Worm (Caenorhabditis elegans): ENCODE measurements around the gene F42F12.14.

F42F12.14 gene

ce11 chrX:12341338-12341737, 7.1 kb upstream of the F42F12.14 start, which contains the start of gene zig-2:
Gene zig-2, minus strand, starts transcription at chrX:12341438.
- no peak for TF ChIP-seq R02D3.7 (tag; optimal IDR thresholded peaks at IDR 0.05)
- TF ChIP-seq nhr-11 (tag; optimal IDR thresholded peaks at IDR 0.05): no peak
- no peak for TF ChIP-seq lin-13 (GFP tag; optimal IDR thresholded peaks at IDR 0.05)
- no peak for TF ChIP-seq unc-62 (GFP tag; optimal IDR thresholded peaks at IDR 0.05)
- TF ChIP-seq alr-1 (tag; optimal IDR thresholded peaks at IDR 0.05): no peak
- no peak for TF ChIP-seq unc-39 (tag; optimal IDR thresholded peaks at IDR 0.05)
- no peak for TF ChIP-seq F13H6.1 (tag; optimal IDR thresholded peaks at IDR 0.05)
- no peak for TF ChIP-seq lin-39 (tag; optimal IDR thresholded peaks at IDR 0.05)
- TF ChIP-seq mab-5 (tag; optimal IDR thresholded peaks at IDR 0.05): no peak
- no peak for TF ChIP-seq mbf-1 (tag; optimal IDR thresholded peaks at IDR 0.05)
- TF ChIP-seq nhr-10 (tag; optimal IDR thresholded peaks at IDR 0.05): no peak
- no peak for TF ChIP-seq snpc-4 (tag; optimal IDR thresholded peaks at IDR 0.05)
- TF ChIP-seq dmd-4 (tag; optimal IDR thresholded peaks at IDR 0.05): no peak
- TF ChIP-seq nhr-237 (tag; optimal IDR thresholded peaks at IDR 0.05): no peak
- TF ChIP-seq blmp-1 (tag; optimal IDR thresholded peaks at IDR 0.05; ENCODE audit: insufficient read depth): no peak
- no peak for TF ChIP-seq nhr-25 (tag; optimal IDR thresholded peaks at IDR 0.05)
- no peak for TF ChIP-seq elt-1 (tag; optimal IDR thresholded peaks at IDR 0.05)
- no peak for TF ChIP-seq nhr-6 (tag; optimal IDR thresholded peaks at IDR 0.05)
- TF ChIP-seq C34F6.9 (tag; optimal IDR thresholded peaks at IDR 0.05): no peak
- TF ChIP-seq lin-11 (tag; optimal IDR thresholded peaks at IDR 0.05): no peak

- TF ChIP-seq zag-1 (tag; optimal IDR thresholded peaks at IDR 0.05) (no peak), nhr-129 (tag; optimal IDR thresholded peaks at IDR 0.05) (no peak), sma-9 (GFP tag; optimal IDR thresholded peaks at IDR 0.05) (no peak), sma-9 (tag; optimal IDR thresholded peaks at IDR 0.05) (no peak), dmd-4 (tag; optimal IDR thresholded peaks at IDR 0.05) (no peak), fos-1 (tag; optimal IDR thresholded peaks at IDR 0.05) (no peak), nhr-21 (tag; optimal IDR thresholded peaks at IDR 0.05) (no peak), nhr-23 (tag; optimal IDR thresholded peaks at IDR 0.05) (no peak), Y55F3AM.14 (GFP tag; optimal IDR thresholded peaks at IDR 0.05) (no peak), C34F6.9 (tag; optimal IDR thresholded peaks at IDR 0.05) (no peak), lsy-2 (tag; optimal IDR thresholded peaks at IDR 0.05) (no peak), nhr-12 (tag; optimal IDR thresholded peaks at IDR 0.05) (no peak), nhr-237 (tag; optimal IDR thresholded peaks at IDR 0.05) (no peak), R02D3.7 (tag; optimal IDR thresholded peaks at IDR 0.05) (no peak)
Measured at ce11 chrX:12343279-12343678, 5.2 kb upstream of the F42F12.14 start, which contains the start of the genes nspc-9 and nspc-10. Gene nspc-9, minus strand, starts transcription at chrX:12343379. Gene nspc-10, plus strand, starts transcription at chrX:12343609.

ce11 chrX:12346729-12347128, 1.7 kb upstream of the F42F12.14 start, which contains the start of gene F42F12.11:
Gene F42F12.11, plus strand, starts transcription at chrX:12347029.
- TF ChIP-seq egl-27 (tag; optimal IDR thresholded peaks at IDR 0.05) (no peak), ceh-16 (tag; optimal IDR thresholded peaks at IDR 0.05) (no peak), fos-1 (tag; optimal IDR thresholded peaks at IDR 0.05) (no peak), skn-1 (tag; optimal IDR thresholded peaks at IDR 0.05) (no peak), lin-11 (tag; optimal IDR thresholded peaks at IDR 0.05) (no peak), ceh-82 (tag; optimal IDR thresholded peaks at IDR 0.05) (no peak), nhr-10 (tag; optimal IDR thresholded peaks at IDR 0.05) (no peak), ztf-1 (GFP tag; conservative IDR thresholded peaks at IDR 0.05) (no peak), elt-3 (tag; optimal IDR thresholded peaks at IDR 0.05) (no peak), unc-39 (tag; optimal IDR thresholded peaks at IDR 0.05) (no peak), sma-3 (GFP tag; optimal IDR thresholded peaks at IDR 0.05) (no peak), nhr-25 (tag; optimal IDR thresholded peaks at IDR 0.05) (no peak), sma-9 (GFP tag; optimal IDR thresholded peaks at IDR 0.05) (no peak), sma-9 (tag; optimal IDR thresholded peaks at IDR 0.05) (no peak), ztf-11 (tag; optimal IDR thresholded peaks at IDR 0.05) (no peak), lin-39 (tag; optimal IDR thresholded peaks at IDR 0.05) (no peak)

DNA sequence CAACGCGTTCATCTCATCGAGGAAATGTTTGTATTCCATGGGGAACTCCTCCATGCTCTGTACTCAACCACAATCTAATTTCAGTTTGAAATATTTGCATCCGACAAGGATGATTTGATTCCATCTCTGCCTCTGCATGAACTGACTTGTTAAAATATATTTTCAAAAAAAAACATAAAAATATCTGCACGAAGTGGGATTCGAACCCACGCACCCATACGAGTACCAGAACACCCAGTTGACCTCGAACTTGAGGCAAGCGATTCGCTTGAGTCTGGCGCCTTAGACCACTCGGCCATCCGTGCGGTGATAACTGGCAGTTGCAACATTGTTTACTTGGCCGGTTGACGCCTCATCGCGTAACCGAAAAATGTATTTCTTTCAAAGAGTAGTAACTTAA, 607 bp upstream of the F42F12.14 start:
- TF ChIP-seq gmeb-1 (tag; optimal IDR thresholded peaks at IDR 0.05): no peak
- no peak for TF ChIP-seq unc-39 (tag; optimal IDR thresholded peaks at IDR 0.05)
- no peak for TF ChIP-seq skn-1 (tag; optimal IDR thresholded peaks at IDR 0.05)
- TF ChIP-seq crh-2 (tag; optimal IDR thresholded peaks at IDR 0.05): peak; percentile 35
- no peak for TF ChIP-seq peb-1 (tag; optimal IDR thresholded peaks at IDR 0.05)
- peak; percentile 13 for TF ChIP-seq C34F6.9 (tag; optimal IDR thresholded peaks at IDR 0.05)
- no peak for TF ChIP-seq sem-4 (tag; optimal IDR thresholded peaks at IDR 0.05)
- TF ChIP-seq R02D3.7 (tag; optimal IDR thresholded peaks at IDR 0.05): no peak
- no peak for TF ChIP-seq alr-1 (tag; optimal IDR thresholded peaks at IDR 0.05)
- no peak for TF ChIP-seq ztf-1 (GFP tag; conservative IDR thresholded peaks at IDR 0.05)
- TF ChIP-seq egl-27 (tag; optimal IDR thresholded peaks at IDR 0.05): peak; percentile 19
- no peak for TF ChIP-seq mdl-1 (tag; optimal IDR thresholded peaks at IDR 0.05)
- no peak for TF ChIP-seq nhr-25 (tag; optimal IDR thresholded peaks at IDR 0.05)
- TF ChIP-seq ceh-82 (tag; optimal IDR thresholded peaks at IDR 0.05): no peak
- no peak for TF ChIP-seq lin-39 (tag; optimal IDR thresholded peaks at IDR 0.05)
- TF ChIP-seq fos-1 (tag; optimal IDR thresholded peaks at IDR 0.05): peak; percentile 21
- no peak for TF ChIP-seq blmp-1 (tag; optimal IDR thresholded peaks at IDR 0.05; ENCODE audit: insufficient read depth)
- TF ChIP-seq F13H6.1 (tag; optimal IDR thresholded peaks at IDR 0.05): no peak
- no peak for TF ChIP-seq nhr-12 (tag; optimal IDR thresholded peaks at IDR 0.05)
- TF ChIP-seq unc-62 (GFP tag; optimal IDR thresholded peaks at IDR 0.05): no peak
- no peak for TF ChIP-seq nhr-23 (tag; optimal IDR thresholded peaks at IDR 0.05)
- no peak for TF ChIP-seq ztf-4 (tag; optimal IDR thresholded peaks at IDR 0.05)
- no peak for TF ChIP-seq ztf-11 (tag; optimal IDR thresholded peaks at IDR 0.05)
- TF ChIP-seq unc-55 (GFP tag; optimal IDR thresholded peaks at IDR 0.05): no peak
- TF ChIP-seq aly-2 (tag; optimal IDR thresholded peaks at IDR 0.05): no peak
- no peak for TF ChIP-seq nhr-237 (tag; optimal IDR thresholded peaks at IDR 0.05)
- no peak for TF ChIP-seq dmd-4 (tag; optimal IDR thresholded peaks at IDR 0.05)
- no peak for TF ChIP-seq mab-5 (tag; optimal IDR thresholded peaks at IDR 0.05)
